Worm (Caenorhabditis elegans) whole organism, early embryonic: ENCODE results near the gene ppat-1.

Experiments
- B0310.2 ChIP-seq: sonication (generic microtip); optimal IDR thresholded peaks from 2 replicates; lab custom pipeline; 2016; ENCODE audit warnings: mild to moderate bottlenecking, missing genetic modification characterization, missing compliant biosample characterization
- F13C5.2 ChIP-seq: sonication (generic microtip); optimal IDR thresholded peaks from 2 replicates; lab custom pipeline; 2017; ENCODE audit warnings: mild to moderate bottlenecking, missing genetic modification characterization, inconsistent platforms, missing compliant biosample characterization
- aly-1 ChIP-seq: sonication (generic microtip); optimal IDR thresholded peaks from 2 replicates; lab custom pipeline; 2016; ENCODE audit warnings: missing genetic modification characterization, missing compliant biosample characterization
- ama-1 ChIP-seq: fragments of 150-350 bp; optimal IDR thresholded peaks from 2 replicates; lab custom pipeline; 2014
- ceh-13 ChIP-seq: fragments of 200-800 bp; sonication (Bioruptor generic); optimal IDR thresholded peaks from 2 replicates; lab custom pipeline; 2018; ENCODE audit warnings: mild to moderate bottlenecking, missing genetic modification characterization, missing compliant biosample characterization
- ceh-36 ChIP-seq: sonication (generic microtip); optimal IDR thresholded peaks from 2 replicates; lab custom pipeline; 2016; ENCODE audit warnings: missing genetic modification characterization, inconsistent platforms, missing compliant biosample characterization
- flt-1 ChIP-seq: fragments of 200-800 bp; sonication (Bioruptor generic); IDR thresholded peaks from 2 replicates; pipeline ENCODE4 v1.3.6; 2022; ENCODE audit warnings: missing genetic modification characterization, missing compliant biosample characterization
- hnd-1 ChIP-seq: sonication (generic microtip); optimal IDR thresholded peaks from 2 replicates; lab custom pipeline; 2016; ENCODE audit warnings: missing genetic modification characterization, missing compliant biosample characterization
- pes-1 ChIP-seq: fragments of 200-800 bp; sonication (Bioruptor generic); IDR thresholded peaks from 2 replicates; pipeline ENCODE4 v1.3.6; 2022; ENCODE audit warnings: missing genetic modification reagents, missing genetic modification characterization, missing compliant biosample characterization
- sea-1 ChIP-seq: fragments of 200-800 bp; sonication (Bioruptor generic); conservative IDR thresholded peaks from 2 replicates; pipeline ENCODE4 v1.3.6; 2022; ENCODE audit warnings: missing genetic modification characterization, missing compliant biosample characterization
- tbx-37 ChIP-seq: fragments of 200-800 bp; sonication (Bioruptor generic); conservative IDR thresholded peaks from 2 replicates; pipeline ENCODE4 v1.3.6; 2022; ENCODE audit warnings: missing genetic modification reagents, missing genetic modification characterization, missing compliant biosample characterization

DNA sequence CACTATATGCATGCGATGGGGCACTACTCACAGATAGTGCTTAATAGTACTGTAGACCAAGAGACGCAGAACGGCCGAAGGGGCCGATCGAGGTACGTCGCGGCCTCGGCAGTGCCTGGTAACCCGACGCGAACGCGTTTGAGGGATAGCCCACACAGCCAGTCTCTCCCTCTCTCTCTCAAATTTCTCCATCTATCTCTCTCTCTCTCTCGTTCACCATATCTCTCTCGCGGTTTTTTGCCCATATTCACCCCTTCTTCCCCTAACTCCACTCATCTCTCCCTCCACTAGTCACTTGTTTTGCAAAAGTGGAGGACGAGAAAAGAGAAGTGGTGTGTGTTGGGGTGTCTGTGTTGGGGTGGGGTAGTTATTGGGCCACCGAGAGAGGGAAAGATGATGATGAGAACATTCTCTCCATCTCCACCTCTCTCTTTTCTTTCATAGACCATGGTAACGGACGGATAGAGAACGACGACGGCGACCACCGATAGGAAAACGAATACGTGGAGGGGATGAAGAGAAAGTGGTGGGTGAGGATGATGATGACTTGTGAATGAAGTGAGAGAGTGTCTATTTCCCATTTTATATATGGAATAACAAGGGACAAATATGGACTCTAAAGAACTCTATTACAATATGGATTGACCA lies 22.2 kb upstream of the ppat-1 start:
- TF ChIP-seq ceh-36 (tag; lab: Kevin White, UChicago): peak; percentile 7
- TF ChIP-seq pes-1 (GFP tag; lab: Robert Waterston, UW): no peak
- TF ChIP-seq ama-1 (lab: Kevin White, UChicago): no peak
- no peak for TF ChIP-seq B0310.2 (tag; lab: Kevin White, UChicago)
- TF ChIP-seq tbx-37 (GFP tag; lab: Robert Waterston, UW): no peak
- TF ChIP-seq hnd-1: no peak
- no peak for TF ChIP-seq flt-1 (GFP tag; lab: Robert Waterston, UW)
- peak; percentile 67 for TF ChIP-seq aly-1 (tag; lab: Kevin White, UChicago)
- TF ChIP-seq sea-1 (GFP tag; lab: Robert Waterston, UW): 0 out of 2 replicates have a peak, but pooled peaks have one; percentile 23
- no peak for TF ChIP-seq ceh-13 (GFP tag; lab: Kevin White, UChicago)
- peak; percentile 83 for TF ChIP-seq F13C5.2 (tag; lab: Kevin White, UChicago)
